Fruit fly (Drosophila melanogaster): ENCODE data around the gene CG12288.

CG12288 gene

DNA sequence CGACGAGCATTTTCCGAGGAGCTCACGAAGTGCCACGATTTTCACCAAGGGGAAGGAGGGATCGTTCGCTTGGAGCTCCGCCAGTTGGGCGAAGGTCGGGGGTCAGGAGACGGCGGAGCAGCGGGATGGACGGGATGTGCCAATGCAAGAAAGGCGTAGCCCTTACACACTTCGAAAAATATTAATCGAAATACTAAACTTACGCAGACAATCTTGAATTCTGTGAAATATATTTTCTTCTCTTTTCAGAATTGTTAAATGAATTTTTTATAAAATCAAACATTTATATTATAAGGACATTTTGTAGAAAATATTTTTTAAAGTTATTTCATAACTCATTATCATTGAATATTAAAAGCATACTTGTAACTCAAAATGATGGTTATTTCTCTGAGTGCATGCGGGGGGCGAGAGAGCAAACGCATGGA is 33.1 kb downstream of the CG12288 start (continued):
- TF ChIP-seq ssp (GFP tag; IDR thresholded peaks at IDR 0.05), result no peak
- no peak for TF ChIP-seq CG12299 (tag; optimal IDR thresholded peaks at IDR 0.05)
- no peak for TF ChIP-seq CG7963 (GFP tag; IDR thresholded peaks at IDR 0.05; ENCODE audit: partially characterized antibody)
- TF ChIP-seq Neu2 (GFP tag; optimal IDR thresholded peaks at IDR 0.05; ENCODE audit: borderline replicate concordance), result no peak
- no peak for TF ChIP-seq Bteb2 (GFP tag; optimal IDR thresholded peaks at IDR 0.05)
- TF ChIP-seq stc (GFP tag; IDR thresholded peaks at IDR 0.05), result peak; percentile 44; the same call in 1 of the 2 replicates
- no peak for TF ChIP-seq ems (GFP tag; optimal IDR thresholded peaks at IDR 0.05)
- no peak for TF ChIP-seq CG42726 (GFP tag; IDR thresholded peaks at IDR 0.05; ENCODE audit: partially characterized antibody)
- TF ChIP-seq CG14667 (GFP tag; IDR thresholded peaks at IDR 0.05), result peak; percentile 29; the same call in 1 of the 2 replicates
- TF ChIP-seq tup (GFP tag; optimal IDR thresholded peaks at IDR 0.05), result no peak
- TF ChIP-seq CrebB (tag; optimal IDR thresholded peaks at IDR 0.05), result no peak
- TF ChIP-seq CG4424 (GFP tag; optimal IDR thresholded peaks at IDR 0.05), result peak; percentile 17
- no peak for TF ChIP-seq CG15073 (GFP tag; optimal IDR thresholded peaks at IDR 0.05)
- TF ChIP-seq z (GFP tag; IDR thresholded peaks at IDR 0.05), result no peak
- TF ChIP-seq CG6791 (GFP tag; IDR thresholded peaks at IDR 0.05; ENCODE audit: partially characterized antibody), result no peak
- no peak for TF ChIP-seq CG3065 (GFP tag; optimal IDR thresholded peaks at IDR 0.05)
- peak; percentile 9 for TF ChIP-seq gsb-n (tag; optimal IDR thresholded peaks at IDR 0.05)
- no peak for TF ChIP-seq Lpt (GFP tag; optimal IDR thresholded peaks at IDR 0.05)
- TF ChIP-seq ken (GFP tag; IDR thresholded peaks at IDR 0.05), result no peak
- peak; percentile 67 for TF ChIP-seq CoRest (tag; optimal IDR thresholded peaks at IDR 0.05)
- TF ChIP-seq Hand (GFP tag; optimal IDR thresholded peaks at IDR 0.05), result no peak
- TF ChIP-seq pum (GFP tag; optimal IDR thresholded peaks at IDR 0.05), result no peak
- TF ChIP-seq BtbVII (GFP tag; optimal IDR thresholded peaks at IDR 0.05), result peak; percentile 17
- no peak for TF ChIP-seq CG12155 (GFP tag; optimal IDR thresholded peaks at IDR 0.05)
- no peak for TF ChIP-seq Kr (GFP tag; optimal IDR thresholded peaks at IDR 0.05)
- TF ChIP-seq HLHmδ (GFP tag; optimal IDR thresholded peaks at IDR 0.05), result no peak
- no peak for TF ChIP-seq CHES-1-like (GFP tag; optimal IDR thresholded peaks at IDR 0.05)
- TF ChIP-seq Asciz (GFP tag; optimal IDR thresholded peaks at IDR 0.05), result peak; percentile 31
- no peak; the same call in 1 of the 2 replicates for TF ChIP-seq CG17328 (GFP tag; IDR thresholded peaks at IDR 0.05)
- no peak for TF ChIP-seq pb (GFP tag; optimal IDR thresholded peaks at IDR 0.05)
- no peak for TF ChIP-seq E2f1 (GFP tag; IDR thresholded peaks at IDR 0.05)
- no peak for TF ChIP-seq CG1024 (GFP tag; IDR thresholded peaks at IDR 0.05)
- TF ChIP-seq CG7357 (GFP tag; IDR thresholded peaks at IDR 0.05), result peak; percentile 52; the same call in 1 of the 3 replicates
- TF ChIP-seq ase (GFP tag; IDR thresholded peaks at IDR 0.05), result no peak
- TF ChIP-seq CG11504 (tag; optimal IDR thresholded peaks at IDR 0.05), result peak; percentile 74
- no peak for TF ChIP-seq CG4730 (GFP tag; IDR thresholded peaks at IDR 0.05)
- peak; percentile 76 for TF ChIP-seq gem (tag; optimal IDR thresholded peaks at IDR 0.05)
- TF ChIP-seq NFAT (GFP tag; IDR thresholded peaks at IDR 0.05), result no peak
- TF ChIP-seq toy (GFP tag; IDR thresholded peaks at IDR 0.05), result no peak
- TF ChIP-seq rib (GFP tag; IDR thresholded peaks at IDR 0.05), result no peak
- no peak for TF ChIP-seq zfh2 (GFP tag; optimal IDR thresholded peaks at IDR 0.05)
- TF ChIP-seq lilli (GFP tag; optimal IDR thresholded peaks at IDR 0.05), result no peak
- TF ChIP-seq Hr51 (GFP tag; optimal IDR thresholded peaks at IDR 0.05), result peak in 1 of 2 experiments; percentile 79
- no peak for TF ChIP-seq nerfin-1 (tag; optimal IDR thresholded peaks at IDR 0.05)
- TF ChIP-seq CG8478 (optimal IDR thresholded peaks at IDR 0.05), result no peak
- no peak for TF ChIP-seq dati (GFP tag; IDR thresholded peaks at IDR 0.05)
- TF ChIP-seq Optix (GFP tag; IDR thresholded peaks at IDR 0.05), result no peak
- peak; percentile 46 for TF ChIP-seq Abd-B (GFP tag; optimal IDR thresholded peaks at IDR 0.05)
- no peak for TF ChIP-seq CG8089 (GFP tag; optimal IDR thresholded peaks at IDR 0.05)
- no peak for TF ChIP-seq pfk (GFP tag; optimal IDR thresholded peaks at IDR 0.05)
- TF ChIP-seq CG11456 (GFP tag; IDR thresholded peaks at IDR 0.05), result peak; percentile 58; the same call in 1 of the 3 replicates
- peak; percentile 38; the same call in 1 of the 2 replicates for TF ChIP-seq CG32772 (GFP tag; IDR thresholded peaks at IDR 0.05)

Measured in whole organism, embryonic.